Worm (Caenorhabditis elegans) whole organism, L2 larva: Measurements from ENCODE around the gene T19D12.1.
A peak's percentile ranks its signal among the peaks of the same experiment; 100 is the strongest.

ENCODE experiments used
- C34F6.9 ChIP-seq: fragments of 150-350 bp; optimal IDR thresholded peaks from 2 replicates; lab custom pipeline; 2014; ENCODE audit warnings: missing biosample characterization, missing genetic modification characterization
- F13H6.1 ChIP-seq: sonication (generic microtip); optimal IDR thresholded peaks from 2 replicates; lab custom pipeline; 2016; ENCODE audit warnings: missing genetic modification characterization, missing compliant biosample characterization
- Y55F3AM.14 ChIP-seq: fragments of 200-800 bp; sonication (Bioruptor generic); optimal IDR thresholded peaks from 2 replicates; lab custom pipeline; 2018; ENCODE audit warnings: mild to moderate bottlenecking, missing genetic modification characterization, missing compliant biosample characterization
- aly-2 ChIP-seq: fragments of 150-350 bp; optimal IDR thresholded peaks from 2 replicates; lab custom pipeline; 2014; ENCODE audit warnings: missing biosample characterization, missing genetic modification characterization
- ceh-16 ChIP-seq: fragments of 150-350 bp; optimal IDR thresholded peaks from 2 replicates; lab custom pipeline; 2014; ENCODE audit warnings: missing biosample characterization, missing genetic modification characterization
- ceh-82 ChIP-seq: fragments of 150-350 bp; optimal IDR thresholded peaks from 2 replicates; lab custom pipeline; 2014; ENCODE audit warnings: missing biosample characterization, missing genetic modification characterization
- crh-2 ChIP-seq: sonication (generic microtip); optimal IDR thresholded peaks from 2 replicates; lab custom pipeline; 2017; ENCODE audit warnings: missing biosample characterization, missing genetic modification characterization
- dmd-4 ChIP-seq: sonication (generic microtip); optimal IDR thresholded peaks from 2 replicates; lab custom pipeline; 2017; ENCODE audit warnings: missing biosample characterization, missing genetic modification characterization
- elt-1 ChIP-seq: fragments of 150-350 bp; optimal IDR thresholded peaks from 2 replicates; lab custom pipeline; 2014; ENCODE audit warnings: missing biosample characterization, missing genetic modification characterization
- elt-3 ChIP-seq: sonication (generic microtip); optimal IDR thresholded peaks from 2 replicates; lab custom pipeline; 2017; ENCODE audit warnings: missing biosample characterization, missing genetic modification characterization
- fos-1 ChIP-seq: fragments of 150-350 bp; optimal IDR thresholded peaks from 2 replicates; lab custom pipeline; 2014; ENCODE audit warnings: missing biosample characterization, missing genetic modification characterization
- lin-11 ChIP-seq: fragments of 150-350 bp; sonication (generic microtip); optimal IDR thresholded peaks from 2 replicates; lab custom pipeline; 2014; ENCODE audit warnings: missing biosample characterization, missing genetic modification characterization, inconsistent platforms, mixed read lengths
- lin-13 ChIP-seq: fragments of 150-350 bp; optimal IDR thresholded peaks from 2 replicates; lab custom pipeline; 2014; ENCODE audit warnings: missing biosample characterization, missing genetic modification reagents, missing genetic modification characterization
- lin-39 ChIP-seq: fragments of 150-350 bp; optimal IDR thresholded peaks from 2 replicates; lab custom pipeline; 2014; ENCODE audit warnings: missing biosample characterization, missing genetic modification reagents, missing genetic modification characterization
- lsy-2 ChIP-seq, 2 experiments: fragments of 150-350 bp in 1 of 2; sonication (generic microtip) in 1 of 2; optimal IDR thresholded peaks; 2 replicates each; lab custom pipeline; 2014 to 2017; ENCODE audit warnings: missing biosample characterization in 2 of 2, missing genetic modification characterization in 2 of 2
- mab-5 ChIP-seq: fragments of 150-350 bp; optimal IDR thresholded peaks from 2 replicates; lab custom pipeline; 2014; ENCODE audit warnings: missing biosample characterization, missing genetic modification characterization
- mdl-1 ChIP-seq, 2 experiments: fragments of 150-350 bp in 1 of 2; sonication (generic microtip) in 1 of 2; optimal IDR thresholded peaks; 2 replicates each; lab custom pipeline; 2017; ENCODE audit warnings: missing biosample characterization in 2 of 2, missing genetic modification characterization in 2 of 2
- nhr-11 ChIP-seq: fragments of 150-350 bp; optimal IDR thresholded peaks from 2 replicates; lab custom pipeline; 2014; ENCODE audit warnings: missing biosample characterization, missing genetic modification characterization
- nhr-12 ChIP-seq: fragments of 150-350 bp; optimal IDR thresholded peaks from 2 replicates; lab custom pipeline; 2014; ENCODE audit warnings: missing biosample characterization, missing genetic modification characterization
- nhr-129 ChIP-seq: fragments of 150-350 bp; optimal IDR thresholded peaks from 2 replicates; lab custom pipeline; 2014; ENCODE audit warnings: missing biosample characterization, missing genetic modification characterization
- nhr-21 ChIP-seq: fragments of 150-350 bp; optimal IDR thresholded peaks from 2 replicates; lab custom pipeline; 2014; ENCODE audit warnings: missing biosample characterization, missing genetic modification characterization
- nhr-237 ChIP-seq: fragments of 150-350 bp; optimal IDR thresholded peaks from 2 replicates; lab custom pipeline; 2014; ENCODE audit warnings: missing biosample characterization, missing genetic modification characterization
- nhr-6 ChIP-seq: fragments of 150-350 bp; optimal IDR thresholded peaks from 2 replicates; lab custom pipeline; 2014; ENCODE audit warnings: missing biosample characterization, missing genetic modification characterization
- peb-1 ChIP-seq: fragments of 150-350 bp; optimal IDR thresholded peaks from 2 replicates; lab custom pipeline; 2014; ENCODE audit warnings: missing biosample characterization, missing genetic modification characterization
- sem-4 ChIP-seq: fragments of 150-350 bp; optimal IDR thresholded peaks from 2 replicates; lab custom pipeline; 2014; ENCODE audit warnings: missing biosample characterization, missing genetic modification reagents, missing genetic modification characterization
- skn-1 ChIP-seq: sonication (generic microtip); optimal IDR thresholded peaks from 2 replicates; lab custom pipeline; 2017; ENCODE audit warnings: missing biosample characterization, missing genetic modification characterization
- sma-9 ChIP-seq, 2 experiments: fragments of 150-350 bp in 1 of 2; sonication (generic microtip) in 1 of 2; optimal IDR thresholded peaks; 2 replicates each; lab custom pipeline; 2014 to 2016; ENCODE audit warnings: missing genetic modification characterization in 2 of 2, mild to moderate bottlenecking in 1 of 2, missing biosample characterization in 1 of 2, missing compliant biosample characterization in 1 of 2, missing genetic modification reagents in 1 of 2, moderate library complexity in 1 of 2
- snpc-4 ChIP-seq: fragments of 150-350 bp; optimal IDR thresholded peaks from 2 replicates; lab custom pipeline; 2014; ENCODE audit warnings: missing biosample characterization, missing genetic modification characterization
- unc-39 ChIP-seq: fragments of 150-350 bp; optimal IDR thresholded peaks from 2 replicates; lab custom pipeline; 2014; ENCODE audit warnings: missing biosample characterization, missing genetic modification characterization
- unc-55 ChIP-seq: fragments of 150-350 bp; sonication (generic microtip); optimal IDR thresholded peaks from 3 replicates; lab custom pipeline; 2014; ENCODE audit warnings: missing biosample characterization, missing genetic modification reagents, missing genetic modification characterization
- unc-62 ChIP-seq: fragments of 150-350 bp; optimal IDR thresholded peaks from 2 replicates; lab custom pipeline; 2014; ENCODE audit warnings: missing biosample characterization, missing genetic modification reagents, missing genetic modification characterization
- zag-1 ChIP-seq: fragments of 150-350 bp; optimal IDR thresholded peaks from 2 replicates; lab custom pipeline; 2014; ENCODE audit warnings: missing biosample characterization, missing genetic modification characterization
- ztf-1 ChIP-seq: fragments of 200-800 bp; sonication (Bioruptor generic); conservative IDR thresholded peaks from 2 replicates; pipeline ENCODE4 v1.3.6; 2022; ENCODE audit warnings: missing genetic modification characterization, missing compliant biosample characterization

Gene T19D12.1

DNA sequence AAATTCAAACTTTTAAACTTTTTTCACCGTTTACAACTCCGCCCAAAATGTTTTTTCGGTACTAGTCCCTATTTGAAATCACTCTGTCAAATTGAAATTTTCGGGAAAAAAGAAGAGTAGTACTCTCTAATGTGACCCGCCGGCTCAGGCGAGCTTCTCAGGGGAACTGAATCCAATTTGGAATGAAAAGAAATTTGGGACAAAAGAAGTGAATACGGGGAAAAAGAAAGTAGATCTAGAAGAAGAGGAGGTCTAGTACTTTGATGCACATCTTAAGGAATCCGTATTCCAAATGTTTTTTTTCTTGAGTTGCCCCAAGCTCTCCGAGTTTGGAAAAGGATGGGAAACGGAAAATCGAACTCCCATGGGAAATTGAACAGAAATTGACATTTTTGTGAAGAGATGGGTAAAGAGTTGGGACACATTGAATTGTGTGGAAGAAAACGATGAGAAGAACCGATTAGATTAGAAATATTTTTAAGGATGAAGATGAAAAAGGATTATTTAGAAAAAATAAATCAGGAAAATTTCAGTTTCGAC lies 39.9 kb downstream of the T19D12.1 start:
- TF ChIP-seq aly-2 (tag; lab: Kevin White, UChicago): no peak
- no peak for TF ChIP-seq snpc-4
- no peak for TF ChIP-seq elt-3
- no peak for TF ChIP-seq ceh-82 (tag; lab: Kevin White, UChicago)
- TF ChIP-seq nhr-12 (tag; lab: Kevin White, UChicago): no peak
- TF ChIP-seq fos-1: no peak
- TF ChIP-seq dmd-4 (tag; lab: Kevin White, UChicago): no peak
- TF ChIP-seq nhr-11 (tag; lab: Kevin White, UChicago): no peak

ce11 chrII:6707496-6708260 lies 41.0 kb downstream of the T19D12.1 start:
- TF ChIP-seq F13H6.1: peak; percentile 77
- TF ChIP-seq sma-9 (GFP tag; optimal IDR thresholded peaks at IDR 0.05; lab: Kevin White, UChicago): peak; percentile 44
- no peak for TF ChIP-seq sma-9 (tag; optimal IDR thresholded peaks at IDR 0.05; lab: Kevin White, UChicago)
- TF ChIP-seq C34F6.9 (tag; lab: Kevin White, UChicago): peak; percentile 49
- TF ChIP-seq unc-62 (GFP tag; lab: Kevin White, UChicago): peak; percentile 20
- TF ChIP-seq skn-1: no peak
- TF ChIP-seq unc-55 (GFP tag; lab: Kevin White, UChicago): peak; percentile 55
- TF ChIP-seq nhr-11 (tag; lab: Kevin White, UChicago): no peak
- peak; percentile 65 for TF ChIP-seq sem-4
- TF ChIP-seq lin-13 (GFP tag; lab: Kevin White, UChicago): peak; percentile 43
- peak; percentile 86 for TF ChIP-seq lin-39 (tag; lab: Kevin White, UChicago)
- no peak for TF ChIP-seq elt-1 (tag; lab: Kevin White, UChicago)
- TF ChIP-seq Y55F3AM.14 (GFP tag; lab: Kevin White, UChicago): peak; percentile 37
- no peak for TF ChIP-seq unc-39 (tag; lab: Kevin White, UChicago)
- peak; percentile 88 for TF ChIP-seq mab-5 (tag; lab: Kevin White, UChicago)
- TF ChIP-seq crh-2: peak; percentile 20
- TF ChIP-seq ceh-16 (tag; lab: Kevin White, UChicago): no peak
- TF ChIP-seq lsy-2 (tag; optimal IDR thresholded peaks at IDR 0.05; lab: Kevin White, UChicago): peak in 1 of 2 experiments; percentile 55
- TF ChIP-seq nhr-129: peak; percentile 39

DNA sequence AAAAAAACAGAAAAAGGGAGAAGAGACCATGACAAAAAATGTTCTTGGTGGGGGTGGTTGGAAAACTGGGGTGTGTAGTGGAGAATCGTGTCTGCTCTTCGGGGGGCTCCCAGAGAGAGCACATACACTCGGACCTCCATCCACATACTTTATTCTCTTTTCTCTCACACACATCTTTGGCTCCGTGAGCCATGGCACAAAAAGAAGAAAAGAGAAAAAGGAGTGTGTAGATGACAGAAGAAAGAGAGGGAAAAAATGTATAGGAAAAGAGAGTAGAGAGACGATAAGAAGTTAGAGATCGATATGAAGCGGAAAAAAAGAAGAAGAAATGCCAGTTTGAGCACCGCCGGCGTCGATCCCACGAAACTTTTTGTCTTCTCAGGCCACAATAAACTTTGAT lies 42.3 kb downstream of the T19D12.1 start:
- TF ChIP-seq Y55F3AM.14 (GFP tag; lab: Kevin White, UChicago): no peak
- peak; percentile 72 for TF ChIP-seq unc-55 (GFP tag; lab: Kevin White, UChicago)
- peak; percentile 39 for TF ChIP-seq crh-2
- no peak for TF ChIP-seq nhr-6
- peak; percentile 76 for TF ChIP-seq F13H6.1
- peak; percentile 7 for TF ChIP-seq snpc-4
- TF ChIP-seq ceh-82 (tag; lab: Kevin White, UChicago): no peak
- peak; percentile 76 for TF ChIP-seq nhr-129
- no peak for TF ChIP-seq ztf-1 (GFP tag; lab: Robert Waterston, UW)
- no peak for TF ChIP-seq mdl-1 (tag; optimal IDR thresholded peaks at IDR 0.05; lab: Kevin White, UChicago)
- peak; percentile 21 for TF ChIP-seq lin-11 (tag; lab: Kevin White, UChicago)
- no peak for TF ChIP-seq nhr-237 (tag; lab: Kevin White, UChicago)
- peak; percentile 81 for TF ChIP-seq C34F6.9 (tag; lab: Kevin White, UChicago)
- peak; percentile 57 for TF ChIP-seq sma-9 (GFP tag; optimal IDR thresholded peaks at IDR 0.05; lab: Kevin White, UChicago)
- TF ChIP-seq sma-9 (tag; optimal IDR thresholded peaks at IDR 0.05; lab: Kevin White, UChicago): no peak
- TF ChIP-seq zag-1 (tag; lab: Kevin White, UChicago): peak; percentile 79
- peak; percentile 24 to 54 for TF ChIP-seq lsy-2 (tag; optimal IDR thresholded peaks at IDR 0.05; lab: Kevin White, UChicago)
- peak; percentile 60 for TF ChIP-seq mab-5 (tag; lab: Kevin White, UChicago)

DNA sequence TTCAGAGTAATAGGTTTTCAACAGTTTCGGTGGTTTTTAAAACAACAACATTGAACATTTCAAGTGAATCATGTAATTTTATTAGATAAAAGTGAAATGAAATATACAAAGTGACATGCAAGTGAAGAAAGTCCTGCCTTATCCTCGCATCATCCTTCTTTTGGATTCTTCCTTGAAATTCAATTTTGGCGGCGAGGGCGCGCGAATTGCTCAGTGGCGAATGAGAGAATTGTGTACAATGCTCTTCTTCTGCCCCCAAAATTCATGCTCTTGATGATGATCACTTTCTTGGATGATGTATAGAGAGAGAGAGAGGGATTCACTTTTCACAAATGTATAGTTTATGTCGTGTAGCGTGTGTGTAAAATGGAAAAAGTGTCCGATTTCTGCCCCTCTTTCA lies 43.0 kb downstream of the T19D12.1 start:
- TF ChIP-seq peb-1 (tag; lab: Kevin White, UChicago) (no peak), crh-2 (no peak), nhr-21 (tag; lab: Kevin White, UChicago) (peak; percentile 20)
